Worm (Caenorhabditis elegans) whole organism, L4 larva: ENCODE data around the gene srh-217.
A peak's percentile ranks its signal among the peaks of the same experiment; 100 is the strongest.

Experiments
- F26F4.8 ChIP-seq: fragments of 200-800 bp; sonication (Bioruptor generic); conservative IDR thresholded peaks from 2 replicates; pipeline ENCODE4 v1.3.6; 2022; ENCODE audit warnings: missing genetic modification characterization, missing compliant biosample characterization
- F44E2.7 ChIP-seq: fragments of 200-800 bp; sonication (Bioruptor generic); IDR thresholded peaks from 2 replicates; pipeline ENCODE4 v2.1.2; 2022; ENCODE audit warnings: missing genetic modification characterization, missing compliant biosample characterization
- R02D3.7 ChIP-seq: fragments of 150-350 bp; sonication (generic microtip); optimal IDR thresholded peaks from 3 replicates; lab custom pipeline; 2014; ENCODE audit warnings: missing biosample characterization, missing genetic modification characterization
- T26A8.4 ChIP-seq: fragments of 200-800 bp; sonication (Bioruptor generic); IDR thresholded peaks from 2 replicates; pipeline ENCODE4 v1.3.6; 2022; ENCODE audit warnings: missing genetic modification characterization, missing compliant biosample characterization
- Y105C5A.15 ChIP-seq: fragments of 200-800 bp; sonication (Bioruptor generic); IDR thresholded peaks from 2 replicates; pipeline ENCODE4 v1.3.6; 2022; ENCODE audit warnings: missing genetic modification characterization, missing compliant biosample characterization
- Y5F2A.4 ChIP-seq: fragments of 200-800 bp; sonication (Bioruptor generic); optimal IDR thresholded peaks from 2 replicates; lab custom pipeline; 2018; ENCODE audit warnings: mild to moderate bottlenecking, missing genetic modification characterization, missing compliant biosample characterization
- ZK337.2 ChIP-seq: fragments of 200-800 bp; sonication (Bioruptor generic); IDR thresholded peaks from 2 replicates; pipeline ENCODE4 v1.3.6; 2022; ENCODE audit warnings: missing genetic modification reagents, missing genetic modification characterization, missing compliant biosample characterization
- ZK546.5 ChIP-seq, 2 experiments: sonication (generic microtip); optimal IDR thresholded peaks; 2 replicates each; lab custom pipeline; 2017; ENCODE audit warnings: missing biosample characterization in 2 of 2, missing genetic modification characterization in 2 of 2
- aha-1 ChIP-seq: fragments of 150-350 bp; peaks from one replicate; lab custom pipeline; 2014; ENCODE audit warnings: missing biosample characterization, missing genetic modification characterization
- ceh-28 ChIP-seq: fragments of 150-350 bp; optimal IDR thresholded peaks from 2 replicates; lab custom pipeline; 2014; ENCODE audit warnings: missing biosample characterization, missing genetic modification reagents, missing genetic modification characterization
- daf-8 ChIP-seq: fragments of 200-800 bp; sonication (Bioruptor generic); IDR thresholded peaks from 2 replicates; pipeline ENCODE4 v1.3.6; 2022; ENCODE audit warnings: missing genetic modification characterization, missing compliant biosample characterization
- dmd-8 ChIP-seq: fragments of 200-800 bp; sonication (Bioruptor generic); IDR thresholded peaks from 2 replicates; pipeline ENCODE4 v1.3.6; 2022; ENCODE audit warnings: missing genetic modification characterization, missing compliant biosample characterization
- dpl-1 ChIP-seq: fragments of 150-350 bp; optimal IDR thresholded peaks from 2 replicates; lab custom pipeline; 2014; ENCODE audit warnings: missing biosample characterization, missing genetic modification reagents, missing genetic modification characterization
- duxl-1 ChIP-seq: sonication (generic microtip); optimal IDR thresholded peaks from 2 replicates; lab custom pipeline; 2016; ENCODE audit warnings: mild to moderate bottlenecking, missing genetic modification characterization, moderate library complexity, missing compliant biosample characterization; ENCODE audit not compliant: poor library complexity
- egl-27 ChIP-seq: sonication (generic microtip); optimal IDR thresholded peaks from 3 replicates; lab custom pipeline; 2017; ENCODE audit warnings: missing biosample characterization, missing genetic modification reagents, missing genetic modification characterization
- fkh-10 ChIP-seq: fragments of 150-350 bp; optimal IDR thresholded peaks from 2 replicates; lab custom pipeline; 2014; ENCODE audit warnings: missing biosample characterization, missing genetic modification reagents, missing genetic modification characterization
- lim-7 ChIP-seq: fragments of 200-800 bp; sonication (Bioruptor generic); IDR thresholded peaks from 2 replicates; pipeline ENCODE4 v1.3.6; 2022; ENCODE audit warnings: missing genetic modification characterization, missing compliant biosample characterization
- lin-1 ChIP-seq: fragments of 200-800 bp; sonication (Bioruptor generic); IDR thresholded peaks from 2 replicates; pipeline ENCODE4 v1.3.6; 2022; ENCODE audit warnings: missing genetic modification reagents, missing genetic modification characterization, missing compliant biosample characterization
- lin-29 ChIP-seq: fragments of 200-800 bp; sonication (Bioruptor generic); IDR thresholded peaks from 2 replicates; pipeline ENCODE4 v1.3.6; 2022; ENCODE audit warnings: missing genetic modification reagents, missing genetic modification characterization, missing compliant biosample characterization
- lsy-2 ChIP-seq, 2 experiments: fragments of 150-350 bp in 1 of 2; sonication (generic microtip) in 1 of 2; optimal IDR thresholded peaks; 2 replicates each; lab custom pipeline; 2014 to 2017; ENCODE audit warnings: missing biosample characterization in 2 of 2, missing genetic modification characterization in 2 of 2
- madf-5 ChIP-seq, 2 experiments: fragments of 200-800 bp; sonication (Bioruptor generic); IDR thresholded peaks; 2 replicates each; pipeline ENCODE4 v1.3.6; 2022; ENCODE audit warnings: missing compliant biosample characterization in 2 of 2, missing genetic modification characterization in 2 of 2
- mdt-29 ChIP-seq: fragments of 200-800 bp; sonication (Bioruptor generic); IDR thresholded peaks from 2 replicates; pipeline ENCODE4 v1.3.6; 2022; ENCODE audit warnings: missing genetic modification reagents, missing genetic modification characterization, missing compliant biosample characterization
- mep-1 ChIP-seq: fragments of 150-350 bp; sonication (generic microtip); optimal IDR thresholded peaks from 3 replicates; lab custom pipeline; 2014; ENCODE audit warnings: missing biosample characterization, missing genetic modification characterization
- nhr-102 ChIP-seq: sonication (generic microtip); optimal IDR thresholded peaks from 2 replicates; lab custom pipeline; 2016; ENCODE audit warnings: mild to moderate bottlenecking, missing genetic modification characterization, moderate library complexity, missing compliant biosample characterization
- nhr-25 ChIP-seq: sonication (generic microtip); optimal IDR thresholded peaks from 2 replicates; lab custom pipeline; 2017; ENCODE audit warnings: missing genetic modification characterization, mild to moderate bottlenecking, missing compliant biosample characterization, antibody characterized with exemption, moderate library complexity, borderline replicate concordance; ENCODE audit not compliant: insufficient read depth
- nhr-48 ChIP-seq: sonication (generic microtip); optimal IDR thresholded peaks from 2 replicates; lab custom pipeline; 2016; ENCODE audit warnings: mild to moderate bottlenecking, missing genetic modification characterization, missing compliant biosample characterization
- nhr-6 ChIP-seq: fragments of 150-350 bp; optimal IDR thresholded peaks from 2 replicates; lab custom pipeline; 2014; ENCODE audit warnings: missing biosample characterization, missing genetic modification characterization
- pha-4 ChIP-seq, 2 experiments: fragments of 150-350 bp in 1 of 2; fragments of 200-800 bp in 1 of 2; sonication (Bioruptor generic) in 1 of 2; IDR thresholded peaks in 1 of 2; optimal IDR thresholded peaks in 1 of 2; 2 replicates each; pipeline versions ENCODE4 v1.3.6 to Lab custom; 2014 to 2022; ENCODE audit warnings: missing genetic modification characterization in 2 of 2, missing genetic modification reagents in 2 of 2, missing biosample characterization in 1 of 2, missing compliant biosample characterization in 1 of 2
- pqm-1 ChIP-seq: sonication (generic microtip); optimal IDR thresholded peaks from 2 replicates; lab custom pipeline; 2017; ENCODE audit warnings: missing biosample characterization, missing genetic modification characterization
- rbr-2 ChIP-seq: sonication (generic microtip); optimal IDR thresholded peaks from 2 replicates; lab custom pipeline; 2016; ENCODE audit warnings: missing genotype, missing genetic modification characterization, missing compliant biosample characterization
- set-16 ChIP-seq: fragments of 200-800 bp; sonication (Bioruptor generic); IDR thresholded peaks from 2 replicates; pipeline ENCODE4 v1.3.6; 2022; ENCODE audit warnings: missing genetic modification reagents, missing genetic modification characterization, missing compliant biosample characterization
- spr-1 ChIP-seq: sonication (generic microtip); optimal IDR thresholded peaks from 2 replicates; lab custom pipeline; 2016; ENCODE audit warnings: mild to moderate bottlenecking, missing genetic modification characterization, missing compliant biosample characterization
- unc-130 ChIP-seq: sonication (generic microtip); optimal IDR thresholded peaks from 2 replicates; lab custom pipeline; 2016; ENCODE audit warnings: missing genetic modification reagents, missing genetic modification characterization, missing compliant biosample characterization
- unc-62 ChIP-seq, 3 experiments: fragments of 150-350 bp in 1 of 3; sonication (generic microtip); optimal IDR thresholded peaks in 2 of 3; peaks in 1 of 3; 1 replicate in 1 of 3; 2 replicates in 2 of 3; lab custom pipeline; 2014 to 2017; ENCODE audit warnings: missing biosample characterization in 3 of 3, missing genetic modification characterization in 3 of 3, missing genetic modification reagents in 3 of 3, missing genotype in 1 of 3
- vab-7 ChIP-seq: fragments of 200-800 bp; sonication (Bioruptor generic); IDR thresholded peaks from 2 replicates; pipeline ENCODE4 v1.3.6; 2022; ENCODE audit warnings: missing genetic modification reagents, missing genetic modification characterization, missing compliant biosample characterization
- zag-1 ChIP-seq: fragments of 150-350 bp; optimal IDR thresholded peaks from 2 replicates; lab custom pipeline; 2014; ENCODE audit warnings: missing biosample characterization, missing genetic modification characterization
- zfp-2 ChIP-seq: sonication (generic microtip); optimal IDR thresholded peaks from 2 replicates; lab custom pipeline; 2016; ENCODE audit warnings: mild to moderate bottlenecking, missing genetic modification characterization, missing compliant biosample characterization
- zip-11 ChIP-seq: fragments of 200-800 bp; sonication (Bioruptor generic); IDR thresholded peaks from 2 replicates; pipeline ENCODE4 v1.3.6; 2022; ENCODE audit warnings: missing genetic modification characterization, missing compliant biosample characterization
- ztf-11 ChIP-seq: fragments of 150-350 bp; optimal IDR thresholded peaks from 2 replicates; lab custom pipeline; 2014; ENCODE audit warnings: missing biosample characterization, missing genetic modification characterization

The srh-217 gene

DNA sequence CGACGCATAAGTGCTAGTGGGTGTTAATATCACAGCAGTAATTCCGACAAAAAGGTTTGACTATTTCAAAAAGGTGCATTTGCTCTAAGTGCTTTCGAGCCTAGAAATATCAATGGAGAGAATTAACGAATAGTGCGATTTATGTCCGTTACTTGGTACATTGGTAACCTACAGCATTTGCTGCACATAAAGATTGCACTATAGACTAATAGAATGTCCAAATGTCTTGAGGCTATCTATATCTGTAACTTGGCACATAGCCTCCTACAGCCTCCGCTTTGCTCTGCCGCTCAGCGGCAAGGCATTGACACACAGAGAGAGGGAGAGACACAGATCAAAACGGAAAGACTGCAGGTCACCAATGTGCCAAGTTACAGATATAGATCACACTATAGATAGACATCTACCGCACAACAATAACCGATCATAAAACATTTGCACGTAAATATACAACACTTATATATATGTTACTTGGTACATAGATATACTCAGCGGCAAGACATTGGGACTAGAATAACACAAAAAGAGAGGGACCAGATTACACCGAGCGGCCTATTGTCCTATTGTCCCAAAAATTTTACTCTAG, at the start of gene srh-217, which contains the start of gene Y113G7B.28:
srh-217 (minus strand) TSS at position 101 of the 586 bp plus-strand sequence.
Y113G7B.28 (plus strand) TSS at position 536 of the 586 bp plus-strand sequence.
- TF ChIP-seq T26A8.4 (GFP tag; lab: Robert Waterston, UW) (no peak), zag-1 (no peak), ZK546.5 (tag; optimal IDR thresholded peaks at IDR 0.05; lab: Kevin White, UChicago) (no peak), nhr-25 (tag; lab: Kevin White, UChicago) (no peak), unc-130 (GFP tag; lab: Kevin White, UChicago) (no peak), Y5F2A.4 (GFP tag; lab: Kevin White, UChicago) (no peak), zip-11 (GFP tag; lab: Robert Waterston, UW) (no peak), ceh-28 (tag; lab: Kevin White, UChicago) (no peak), nhr-6 (tag; lab: Kevin White, UChicago) (no peak)

DNA sequence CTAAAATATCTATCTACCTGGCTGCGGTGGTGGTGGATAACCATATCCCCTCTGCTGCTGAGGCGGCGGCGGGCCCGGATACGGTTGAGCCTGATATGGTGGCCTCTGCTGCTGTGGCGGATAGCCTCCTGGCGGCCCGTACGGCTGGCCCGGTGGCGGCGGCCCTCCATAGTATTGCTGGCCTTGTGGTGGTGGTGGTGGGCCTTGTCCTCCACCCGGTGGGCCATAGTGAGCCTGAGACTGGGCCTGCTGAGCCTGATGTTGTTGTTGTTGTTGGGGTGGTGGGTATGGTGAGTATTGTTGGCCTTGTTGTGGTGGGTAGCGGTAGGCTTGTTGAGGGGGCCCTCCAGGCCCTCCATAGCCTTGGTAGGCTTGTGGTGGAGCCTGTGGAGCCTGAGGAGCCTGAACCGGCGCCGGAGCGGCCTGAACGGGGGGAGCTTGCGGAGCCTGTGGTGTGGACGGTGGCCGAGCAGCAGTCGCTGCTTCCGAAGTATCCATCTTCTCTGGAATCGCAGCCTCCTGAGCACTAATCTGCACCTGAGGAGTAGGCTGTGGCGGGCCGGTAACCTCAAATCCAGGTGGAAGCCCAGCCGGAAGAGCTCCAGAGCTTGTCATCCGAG, 46.0 kb upstream of the srh-217 start:
- TF ChIP-seq F26F4.8 (GFP tag; lab: Robert Waterston, UW) (0 out of 2 replicates have a peak, but pooled peaks have one; percentile 8), unc-62 (GFP tag; optimal IDR thresholded peaks at IDR 0.05 in 1 of 2; lab: Kevin White, UChicago) (peak in 1 of 2 experiments; percentile 18), unc-62 (tag; optimal IDR thresholded peaks at IDR 0.05; lab: Kevin White, UChicago) (no peak), R02D3.7 (tag; lab: Kevin White, UChicago) (no peak), set-16 (GFP tag; lab: Robert Waterston, UW) (peak; percentile 97), F44E2.7 (GFP tag; lab: Robert Waterston, UW) (peak; percentile 66; the same call in 1 of the 2 replicates), pha-4 (GFP tag; IDR thresholded peaks at IDR 0.05; lab: Robert Waterston, UW) (peak; percentile 28; the same call in 1 of the 2 replicates), pha-4 (tag; optimal IDR thresholded peaks at IDR 0.05; lab: Kevin White, UChicago) (no peak)

DNA sequence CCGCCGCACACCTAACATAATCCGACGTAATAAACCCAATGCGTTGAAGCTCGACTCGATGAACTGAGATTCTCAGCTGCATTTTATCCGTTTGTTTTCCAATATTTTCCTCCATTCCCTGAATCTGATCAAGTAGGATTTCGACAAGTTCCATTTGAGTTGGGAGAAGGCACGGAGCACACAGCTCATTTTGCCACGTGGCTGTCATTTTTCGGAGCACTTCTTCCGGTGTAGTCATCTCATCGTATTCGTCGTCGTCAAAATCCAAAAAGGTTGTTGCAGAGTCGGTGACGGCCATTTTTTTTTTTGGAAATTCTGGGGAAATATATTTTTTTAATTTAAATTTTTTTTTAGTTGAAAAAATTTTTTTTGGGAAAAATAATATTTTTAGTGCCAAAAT, 42.1 kb upstream of the srh-217 start, which contains the start of gene sld-5:
sld-5 (minus strand) TSS at position 317 of the 400 bp plus-strand sequence.
- no peak for TF ChIP-seq egl-27
- TF ChIP-seq ZK546.5 (tag; optimal IDR thresholded peaks at IDR 0.05; lab: Kevin White, UChicago), result no peak
- no peak for TF ChIP-seq spr-1
- TF ChIP-seq fkh-10 (GFP tag; lab: Kevin White, UChicago), result no peak
- TF ChIP-seq ZK337.2, result no peak
- TF ChIP-seq aha-1 (tag; lab: Kevin White, UChicago), result peak; percentile 93

DNA sequence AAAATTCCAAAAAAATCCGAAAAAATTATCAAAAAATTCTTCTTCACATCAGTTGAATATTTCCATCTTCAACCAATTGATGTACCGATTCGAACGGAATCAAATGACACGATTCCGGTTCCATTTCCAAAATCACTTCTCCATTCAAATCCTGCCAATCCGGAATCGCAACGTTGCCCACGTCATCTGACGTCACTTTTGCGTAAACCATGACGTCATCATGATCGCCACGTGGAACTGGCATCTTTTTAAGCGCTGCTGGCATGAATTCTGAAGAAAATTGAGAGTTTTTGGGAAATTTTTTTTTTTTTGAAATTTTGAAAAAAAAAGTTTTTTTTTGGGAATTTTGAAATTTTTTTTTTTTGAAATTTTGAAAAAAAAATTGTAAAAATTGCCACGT, 39.9 kb upstream of the srh-217 start:
- TF ChIP-seq nhr-48 (tag; lab: Kevin White, UChicago), result no peak
- TF ChIP-seq dpl-1, result no peak
- no peak for TF ChIP-seq nhr-25 (tag; lab: Kevin White, UChicago)
- no peak for TF ChIP-seq dmd-8
- TF ChIP-seq mdt-29, result no peak
- no peak for TF ChIP-seq lin-29 (GFP tag; lab: Robert Waterston, UW)
- no peak for TF ChIP-seq madf-5 (GFP tag; IDR thresholded peaks at IDR 0.05; lab: Robert Waterston, UW)
- TF ChIP-seq duxl-1 (tag; lab: Kevin White, UChicago), result no peak
- TF ChIP-seq ZK337.2, result no peak
- TF ChIP-seq ztf-11 (tag; lab: Kevin White, UChicago), result no peak
- TF ChIP-seq spr-1, result no peak
- no peak for TF ChIP-seq set-16 (GFP tag; lab: Robert Waterston, UW)
- TF ChIP-seq, all 104 proteins: peak for 0

DNA sequence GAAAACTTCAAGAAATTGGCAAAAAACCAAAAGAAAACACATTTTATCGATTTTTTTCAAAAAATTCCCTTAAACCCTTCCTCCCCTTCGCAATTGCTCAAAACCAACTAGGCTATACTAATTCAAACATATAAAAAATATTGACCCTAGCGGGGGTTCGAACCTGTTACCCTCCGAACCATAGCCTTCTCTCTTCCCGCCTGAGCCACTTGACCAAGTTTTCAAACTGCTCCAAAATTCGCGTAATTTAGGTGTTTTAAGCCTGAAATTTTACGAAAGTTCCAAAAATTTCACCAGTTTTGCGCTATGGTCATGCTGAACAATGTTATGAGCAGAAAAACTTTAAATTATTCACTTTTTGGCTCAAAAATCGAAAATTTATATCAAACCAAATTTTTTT, 39.1 kb upstream of the srh-217 start:
- no peak for TF ChIP-seq dmd-8
- no peak for TF ChIP-seq zfp-2 (tag; lab: Kevin White, UChicago)
- TF ChIP-seq daf-8 (GFP tag; lab: Robert Waterston, UW), result no peak
- TF ChIP-seq Y5F2A.4 (GFP tag; lab: Kevin White, UChicago), result no peak
- no peak for TF ChIP-seq Y105C5A.15 (GFP tag; lab: Robert Waterston, UW)
- TF ChIP-seq lsy-2 (tag; optimal IDR thresholded peaks at IDR 0.05; lab: Kevin White, UChicago), result no peak
- TF ChIP-seq rbr-2 (tag; lab: Kevin White, UChicago), result no peak
- TF ChIP-seq zip-11 (GFP tag; lab: Robert Waterston, UW), result no peak
- TF ChIP-seq nhr-102 (tag; lab: Kevin White, UChicago), result no peak
- no peak for TF ChIP-seq pqm-1 (tag; lab: Kevin White, UChicago)
- 0 out of 2 replicates have a peak, but pooled peaks have one; percentile 34 for TF ChIP-seq lin-1 (GFP tag; lab: Robert Waterston, UW)
- TF ChIP-seq vab-7 (GFP tag; lab: Robert Waterston, UW), result no peak
- no peak for TF ChIP-seq lim-7 (GFP tag; lab: Robert Waterston, UW)
- TF ChIP-seq pha-4 (GFP tag; IDR thresholded peaks at IDR 0.05; lab: Robert Waterston, UW), result no peak
- TF ChIP-seq pha-4 (tag; optimal IDR thresholded peaks at IDR 0.05; lab: Kevin White, UChicago), result no peak
- TF ChIP-seq mep-1 (tag; lab: Kevin White, UChicago), result no peak
- TF ChIP-seq F44E2.7 (GFP tag; lab: Robert Waterston, UW), result peak; percentile 72; the same call in 1 of the 2 replicates
- TF ChIP-seq ztf-11 (tag; lab: Kevin White, UChicago), result no peak
- TF ChIP-seq T26A8.4 (GFP tag; lab: Robert Waterston, UW), result no peak
- TF ChIP-seq nhr-25 (tag; lab: Kevin White, UChicago), result no peak
